Fruit fly (Drosophila melanogaster) ovary, adult (tissue): ENCODE results near the gene CG31381.
A peak's percentile ranks its signal among the peaks of the same experiment; 100 is the strongest.

Experiments used
- CG17801 ChIP-seq: fragments of 200-800 bp; optimal IDR thresholded peaks from 2 replicates; lab custom pipeline; 2019; ENCODE audit warnings: missing biosample characterization, mild to moderate bottlenecking, missing genetic modification characterization, moderate library complexity; ENCODE audit not compliant: partially characterized antibody

The CG31381 gene

dm6 chr3R:24876843-24877457, at the start of gene CG31381, which contains the start of gene CG11089:
CG31381 (plus strand) TSS chr3R:24877045.
CG11089 (plus strand) TSS chr3R:24877045.
- no peak for TF ChIP-seq CG17801 (GFP tag; lab: Kevin White, UChicago)

- no peak for TF ChIP-seq CG17801 (GFP tag; lab: Kevin White, UChicago)
Measured at dm6 chr3R:24828234-24828633, 48.6 kb upstream of the CG31381 start, which contains the start of gene RabX4. RabX4 (minus strand) TSS chr3R:24828409.

dm6 chr3R:24829887-24830351, 46.9 kb upstream of the CG31381 start, which contains the start of the genes Kaz and CG43273:
Kaz (minus strand) TSS chr3R:24829959.
CG43273 (plus strand) TSS chr3R:24830301.
- TF ChIP-seq CG17801 (GFP tag; lab: Kevin White, UChicago): peak; percentile 60

- no peak for TF ChIP-seq CG17801 (GFP tag; lab: Kevin White, UChicago)
Measured at dm6 chr3R:24833652-24834051, 43.2 kb upstream of the CG31381 start, which contains the start of gene sosie. sosie (plus strand) TSS chr3R:24833952.

dm6 chr3R:24841063-24841462, 35.8 kb upstream of the CG31381 start, which contains the start of gene CG33658:
CG33658 (minus strand) TSS chr3R:24841163.
- TF ChIP-seq CG17801 (GFP tag; lab: Kevin White, UChicago): no peak

dm6 chr3R:24841635-24842034, 35.2 kb upstream of the CG31381 start, which contains the start of gene Esp:
Esp (plus strand) TSS chr3R:24841935.
- TF ChIP-seq CG17801 (GFP tag; lab: Kevin White, UChicago): no peak

- TF ChIP-seq CG17801 (GFP tag; lab: Kevin White, UChicago): no peak
Measured at dm6 chr3R:24845148-24845547, 31.7 kb upstream of the CG31381 start.

dm6 chr3R:24845952-24846848, 30.6 kb upstream of the CG31381 start:
- peak; percentile 71 for TF ChIP-seq CG17801 (GFP tag; lab: Kevin White, UChicago)

dm6 chr3R:24850420-24850819, 26.4 kb upstream of the CG31381 start, which contains the start of gene CG7006:
CG7006 (plus strand) TSS chr3R:24850627.
- peak; percentile 74 for TF ChIP-seq CG17801 (GFP tag; lab: Kevin White, UChicago)

dm6 chr3R:24851429-24851828, 25.4 kb upstream of the CG31381 start, which contains the start of gene Nct:
Nct (plus strand) TSS chr3R:24851601.
- peak; percentile 40 for TF ChIP-seq CG17801 (GFP tag; lab: Kevin White, UChicago)

dm6 chr3R:24856143-24856542, 20.7 kb upstream of the CG31381 start, which contains the start of gene HDAC11:
HDAC11 (minus strand) TSS chr3R:24856243.
- TF ChIP-seq CG17801 (GFP tag; lab: Kevin White, UChicago): no peak

dm6 chr3R:24857459-24857858, 19.4 kb upstream of the CG31381 start, which contains the start of gene CAH4:
CAH4 (minus strand) TSS chr3R:24857559.
- no peak for TF ChIP-seq CG17801 (GFP tag; lab: Kevin White, UChicago)

dm6 chr3R:24859701-24860100, 17.1 kb upstream of the CG31381 start, which contains the start of gene ppk22:
ppk22 (minus strand) TSS chr3R:24859801.
- no peak for TF ChIP-seq CG17801 (GFP tag; lab: Kevin White, UChicago)

dm6 chr3R:24860316-24860826, 16.5 kb upstream of the CG31381 start, which contains the start of gene CG13639:
CG13639 (minus strand) TSS chr3R:24860366.
- TF ChIP-seq CG17801 (GFP tag; lab: Kevin White, UChicago): no peak
